Fruit fly (Drosophila melanogaster): Measurements from ENCODE around the gene CG15399.

DNA sequence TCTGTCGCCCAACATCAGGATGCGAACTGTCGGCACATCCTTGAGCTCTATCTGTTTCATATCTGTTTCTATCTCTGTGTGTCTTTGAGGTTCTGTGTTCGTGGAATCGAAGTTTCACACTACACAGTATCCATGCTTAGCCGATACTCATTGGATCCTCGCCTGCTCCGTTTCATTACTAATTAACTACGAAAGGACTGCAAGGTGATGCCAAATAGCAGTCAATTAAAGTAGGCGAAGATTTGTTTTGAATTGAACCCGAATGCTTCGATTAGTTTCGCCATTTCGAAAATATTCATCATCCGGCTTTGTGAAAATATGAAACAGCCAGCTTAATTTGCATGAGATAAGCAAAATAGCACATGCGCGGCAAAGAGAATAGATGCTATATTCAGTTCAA lies at the start of gene CG15399:
- TF ChIP-seq CG8478 (optimal IDR thresholded peaks at IDR 0.05) (no peak), psq (optimal IDR thresholded peaks at IDR 0.05) (no peak), usp (GFP tag; optimal IDR thresholded peaks at IDR 0.05) (no peak), Dll (optimal IDR thresholded peaks at IDR 0.05) (no peak), EcR (GFP tag; optimal IDR thresholded peaks at IDR 0.05) (no peak)
